Fruit fly (Drosophila melanogaster) whole organism, embryonic: ENCODE results near the gene mthl1.
A peak's percentile ranks its signal among the peaks of the same experiment; 100 is the strongest.

Source experiments
- Ada2b ChIP-seq: fragments of 200-800 bp; sonication (Bioruptor generic); IDR thresholded peaks from 2 replicates; pipeline ENCODE4 v1.3.6; 2022; ENCODE audit warnings: missing biosample characterization, missing genetic modification characterization
- Adf1 ChIP-seq: fragments of 200-800 bp; sonication (Bioruptor generic); IDR thresholded peaks from 2 replicates; pipeline ENCODE4 v1.3.6; 2022; ENCODE audit warnings: missing biosample characterization, missing genetic modification characterization
- CG11456 ChIP-seq: fragments of 200-800 bp; sonication (Bioruptor generic); IDR thresholded peaks from 3 replicates; pipeline ENCODE4 v1.3.6; 2022; ENCODE audit warnings: missing biosample characterization, missing genetic modification characterization
- CG12659 ChIP-seq: fragments of 200-800 bp; sonication (Bioruptor generic); optimal IDR thresholded peaks from 3 replicates; lab custom pipeline; 2017; ENCODE audit warnings: mild to moderate bottlenecking, missing biosample characterization, missing genetic modification reagents, missing genetic modification characterization
- CG13424 ChIP-seq: fragments of 200-800 bp; sonication (Bioruptor generic); optimal IDR thresholded peaks from 2 replicates; lab custom pipeline; 2019; ENCODE audit warnings: missing biosample characterization, mild to moderate bottlenecking, missing genetic modification characterization, moderate library complexity
- CG15514 ChIP-seq: fragments of 200-800 bp; sonication (Bioruptor generic); optimal IDR thresholded peaks from 3 replicates; lab custom pipeline; 2017; ENCODE audit warnings: missing biosample characterization, missing genetic modification characterization, mild to moderate bottlenecking, moderate library complexity, missing genetic modification reagents
- CG1603 ChIP-seq: fragments of 200-800 bp; sonication (Bioruptor generic); optimal IDR thresholded peaks from 2 replicates; lab custom pipeline; 2019; ENCODE audit warnings: missing biosample characterization, mild to moderate bottlenecking, missing genetic modification characterization, moderate library complexity
- CG16779 ChIP-seq: fragments of 200-800 bp; sonication (Bioruptor generic); IDR thresholded peaks from 2 replicates; pipeline ENCODE4 v1.3.6; 2022; ENCODE audit warnings: missing biosample characterization, missing genetic modification characterization
- CG17186 ChIP-seq: fragments of 200-800 bp; sonication (Bioruptor generic); optimal IDR thresholded peaks from 3 replicates; lab custom pipeline; 2017; ENCODE audit warnings: missing biosample characterization, missing genetic modification reagents, missing genetic modification characterization
- CG17359 ChIP-seq: fragments of 200-800 bp; sonication (Bioruptor generic); optimal IDR thresholded peaks from 3 replicates; lab custom pipeline; 2018; ENCODE audit warnings: missing biosample characterization, mild to moderate bottlenecking, missing genetic modification characterization, moderate library complexity
- CG17385 ChIP-seq: fragments of 200-800 bp; sonication (Bioruptor generic); optimal IDR thresholded peaks from 3 replicates; lab custom pipeline; 2018; ENCODE audit warnings: missing biosample characterization, mild to moderate bottlenecking, missing genetic modification characterization
- CG1832 ChIP-seq: fragments of 200-800 bp; sonication (Bioruptor generic); optimal IDR thresholded peaks from 2 replicates; lab custom pipeline; 2017; ENCODE audit warnings: missing biosample characterization, mild to moderate bottlenecking, missing genetic modification characterization, inconsistent platforms
- CG2199 ChIP-seq: fragments of 200-800 bp; sonication (Bioruptor generic); IDR thresholded peaks from 3 replicates; pipeline ENCODE4 v1.3.6; 2022; ENCODE audit warnings: missing biosample characterization, missing genetic modification characterization
- CG3065 ChIP-seq: fragments of 200-800 bp; sonication (Bioruptor generic); optimal IDR thresholded peaks from 2 replicates; lab custom pipeline; 2016; ENCODE audit warnings: missing biosample characterization, missing genetic modification characterization
- CG31365 ChIP-seq: fragments of 200-800 bp; sonication (Bioruptor generic); optimal IDR thresholded peaks from 2 replicates; lab custom pipeline; 2018; ENCODE audit warnings: missing biosample characterization, mild to moderate bottlenecking, missing genetic modification characterization
- CG32772 ChIP-seq: fragments of 200-800 bp; sonication (Bioruptor generic); IDR thresholded peaks from 2 replicates; pipeline ENCODE4 v1.3.6; 2022; ENCODE audit warnings: missing biosample characterization, missing genetic modification characterization
- CG33557 ChIP-seq: fragments of 200-800 bp; sonication (Bioruptor generic); optimal IDR thresholded peaks from 2 replicates; lab custom pipeline; 2019; ENCODE audit warnings: missing biosample characterization, mild to moderate bottlenecking, missing genetic modification characterization, moderate library complexity
- CG4404 ChIP-seq: fragments of 200-800 bp; sonication (Bioruptor generic); IDR thresholded peaks from 2 replicates; pipeline ENCODE4 v1.3.6; 2022; ENCODE audit warnings: missing biosample characterization, missing genetic modification characterization
- CG5180 ChIP-seq: fragments of 200-800 bp; sonication (Bioruptor generic); optimal IDR thresholded peaks from 3 replicates; lab custom pipeline; 2017; ENCODE audit warnings: missing biosample characterization, missing genetic modification characterization, mild to moderate bottlenecking, moderate library complexity, missing genetic modification reagents
- CG7987 ChIP-seq: fragments of 200-800 bp; sonication (Bioruptor generic); optimal IDR thresholded peaks from 2 replicates; lab custom pipeline; 2018; ENCODE audit warnings: missing biosample characterization, mild to moderate bottlenecking, missing genetic modification characterization, moderate library complexity
- CG8290 ChIP-seq, 3 experiments: fragments of 200-800 bp; sonication (Bioruptor generic); optimal IDR thresholded peaks; 2 replicates each; lab custom pipeline; 2016 to 2019; ENCODE audit warnings: missing biosample characterization in 3 of 3, missing genetic modification characterization in 3 of 3, mild to moderate bottlenecking in 2 of 3, moderate library complexity in 1 of 3
- CG8924 ChIP-seq: fragments of 200-800 bp; optimal IDR thresholded peaks from 3 replicates; lab custom pipeline; 2019; ENCODE audit warnings: missing biosample characterization, mild to moderate bottlenecking, missing genetic modification characterization, moderate library complexity
- CG8944 ChIP-seq: fragments of 200-800 bp; sonication (Bioruptor generic); optimal IDR thresholded peaks from 3 replicates; lab custom pipeline; 2016; ENCODE audit warnings: missing biosample characterization, missing genetic modification characterization
- CG9609 ChIP-seq: fragments of 200-800 bp; sonication (Bioruptor generic); optimal IDR thresholded peaks from 3 replicates; lab custom pipeline; 2016; ENCODE audit warnings: missing biosample characterization, missing genetic modification characterization
- Dek ChIP-seq: fragments of 200-800 bp; sonication (Bioruptor generic); optimal IDR thresholded peaks from 3 replicates; lab custom pipeline; 2019; ENCODE audit warnings: missing biosample characterization, mild to moderate bottlenecking, missing genetic modification characterization, moderate library complexity
- Dp ChIP-seq: fragments of 200-800 bp; sonication (Bioruptor generic); optimal IDR thresholded peaks from 2 replicates; lab custom pipeline; 2018; ENCODE audit warnings: missing biosample characterization, mild to moderate bottlenecking, missing genetic modification characterization, moderate library complexity
- E2f2 ChIP-seq: fragments of 200-800 bp; sonication (Bioruptor generic); IDR thresholded peaks from 2 replicates; pipeline ENCODE4 v1.3.6; 2022; ENCODE audit warnings: missing biosample characterization, missing genetic modification characterization
- GATAe ChIP-seq: fragments of 200-800 bp; sonication (Bioruptor generic); conservative IDR thresholded peaks from 2 replicates; pipeline ENCODE4 v1.3.6; 2022; ENCODE audit warnings: missing biosample characterization, missing genetic modification characterization
- Hr3 ChIP-seq: fragments of 200-800 bp; sonication (Bioruptor generic); optimal IDR thresholded peaks from 3 replicates; lab custom pipeline; 2016; ENCODE audit warnings: missing biosample characterization, missing genetic modification characterization
- Jarid2 ChIP-seq: fragments of 200-800 bp; sonication (Bioruptor generic); optimal IDR thresholded peaks from 3 replicates; lab custom pipeline; 2017; ENCODE audit warnings: mild to moderate bottlenecking, missing biosample characterization, missing genetic modification reagents, missing genetic modification characterization
- Lim3 ChIP-seq: fragments of 200-800 bp; sonication (Bioruptor generic); IDR thresholded peaks from 2 replicates; pipeline ENCODE4 v1.3.6; 2022; ENCODE audit warnings: missing biosample characterization, missing genetic modification characterization
- Med ChIP-seq: fragments of 200-800 bp; sonication (Bioruptor generic); peaks from one replicate; lab custom pipeline; 2016; ENCODE audit warnings: missing biosample characterization, missing genetic modification characterization, mild to moderate bottlenecking, inconsistent platforms, moderate library complexity
- Nf-YA ChIP-seq: fragments of 200-800 bp; sonication (Bioruptor generic); IDR thresholded peaks from 2 replicates; pipeline ENCODE4 v1.3.6; 2022; ENCODE audit warnings: missing biosample characterization, missing genetic modification characterization
- Side ChIP-seq: fragments of 200-800 bp; sonication (Bioruptor generic); optimal IDR thresholded peaks from 2 replicates; lab custom pipeline; 2016; ENCODE audit warnings: missing biosample characterization, missing genetic modification characterization
- Six4 ChIP-seq: fragments of 200-800 bp; sonication (Bioruptor generic); optimal IDR thresholded peaks from 2 replicates; lab custom pipeline; 2016; ENCODE audit warnings: missing biosample characterization, missing genetic modification characterization
- bowl ChIP-seq: fragments of 200-800 bp; sonication (Bioruptor generic); IDR thresholded peaks from 2 replicates; pipeline ENCODE4 v1.3.6; 2022; ENCODE audit warnings: missing biosample characterization, missing genetic modification characterization
- chinmo ChIP-seq: fragments of 200-800 bp; sonication (Bioruptor generic); IDR thresholded peaks from 4 replicates; pipeline ENCODE4 v1.3.6; 2022; ENCODE audit warnings: missing biosample characterization, missing genetic modification characterization; ENCODE audit not compliant: partially characterized antibody
- chm ChIP-seq: fragments of 200-800 bp; sonication (Bioruptor generic); IDR thresholded peaks from 2 replicates; pipeline ENCODE4 v1.3.6; 2022; ENCODE audit warnings: missing biosample characterization, missing genetic modification characterization
- ci ChIP-seq: fragments of 200-800 bp; sonication (Bioruptor generic); IDR thresholded peaks from 3 replicates; pipeline ENCODE4 v1.3.6; 2022; ENCODE audit warnings: missing biosample characterization, missing genetic modification characterization
- crol ChIP-seq: fragments of 200-800 bp; sonication (Bioruptor generic); IDR thresholded peaks from 2 replicates; pipeline ENCODE4 v1.3.6; 2022; ENCODE audit warnings: missing biosample characterization, missing genetic modification characterization
- eve ChIP-seq, 2 experiments: fragments of >200 bp; optimal IDR thresholded peaks; 2 replicates each; lab custom pipeline; 2017; ENCODE audit warnings: missing biosample characterization in 2 of 2, missing genetic modification characterization in 2 of 2
- rib ChIP-seq: fragments of 200-800 bp; sonication (Bioruptor generic); IDR thresholded peaks from 2 replicates; pipeline ENCODE4 v1.3.6; 2022; ENCODE audit warnings: missing biosample characterization, missing genetic modification characterization
- sens ChIP-seq: fragments of 200-800 bp; sonication (Bioruptor generic); peaks from one replicate; lab custom pipeline; 2016; ENCODE audit warnings: missing biosample characterization, missing genetic modification characterization
- sr ChIP-seq: fragments of 200-800 bp; sonication (Bioruptor generic); IDR thresholded peaks from 3 replicates; pipeline ENCODE4 v1.3.6; 2022; ENCODE audit warnings: missing biosample characterization, missing genetic modification characterization
- toy ChIP-seq: fragments of 200-800 bp; sonication (Bioruptor generic); IDR thresholded peaks from 2 replicates; pipeline ENCODE4 v1.3.6; 2022; ENCODE audit warnings: missing biosample characterization, missing genetic modification characterization
- trem ChIP-seq: fragments of 200-800 bp; optimal IDR thresholded peaks from 3 replicates; lab custom pipeline; 2019; ENCODE audit warnings: missing biosample characterization, mild to moderate bottlenecking, missing genetic modification characterization, moderate library complexity
- wdn ChIP-seq: fragments of 200-800 bp; sonication (Bioruptor generic); IDR thresholded peaks from 2 replicates; pipeline ENCODE4 v1.3.6; 2022; ENCODE audit warnings: missing biosample characterization, missing genetic modification characterization

Gene mthl1

dm6 chrX:16693805-16694387 is 53.1 kb downstream of the mthl1 start:
- TF ChIP-seq CG2199 (GFP tag; lab: Robert Waterston, UW) (peak; percentile 52; the same call in 1 of the 3 replicates), CG7987 (GFP tag; lab: Kevin White, UChicago) (no peak), CG11456 (GFP tag; lab: Robert Waterston, UW) (0 out of 3 replicates have a peak, but pooled peaks have one; percentile 56), trem (tag; lab: Kevin White, UChicago) (no peak), crol (GFP tag; lab: Robert Waterston, UW) (peak; percentile 80), Side (GFP tag; lab: Kevin White, UChicago) (no peak), Dek (tag; lab: Kevin White, UChicago) (no peak), CG3065 (peak; percentile 19), Med (GFP tag; lab: Kevin White, UChicago) (peak; percentile 56), CG4404 (GFP tag; lab: Robert Waterston, UW) (peak; percentile 10; the same call in 1 of the 2 replicates), CG8944 (GFP tag; lab: Kevin White, UChicago) (no peak), sens (GFP tag; lab: Kevin White, UChicago) (peak; percentile 43), CG17359 (peak; percentile 58), sr (GFP tag; lab: Robert Waterston, UW) (peak; percentile 72), Hr3 (no peak), Six4 (GFP tag; lab: Kevin White, UChicago) (no peak), CG17186 (GFP tag; lab: Kevin White, UChicago) (no peak), CG16779 (0 out of 2 replicates have a peak, but pooled peaks have one; percentile 4), CG31365 (tag; lab: Kevin White, UChicago) (peak; percentile 2), rib (GFP tag; lab: Robert Waterston, UW) (no peak), CG32772 (GFP tag; lab: Robert Waterston, UW) (peak; percentile 65), CG17385 (GFP tag; lab: Kevin White, UChicago) (no peak), Nf-YA (GFP tag; lab: Robert Waterston, UW) (no peak)

dm6 chrX:16694477-16694876 is 53.7 kb downstream of the mthl1 start:
- TF ChIP-seq wdn (GFP tag; lab: Robert Waterston, UW), result no peak
- 0 out of 2 replicates have a peak, but pooled peaks have one; percentile 4 for TF ChIP-seq Ada2b (GFP tag; lab: Robert Waterston, UW)
- no peak for TF ChIP-seq CG13424
- peak; percentile 13 for TF ChIP-seq CG1832 (GFP tag; lab: Kevin White, UChicago)
- TF ChIP-seq CG9609 (GFP tag; lab: Kevin White, UChicago), result no peak
- peak; percentile 68 for TF ChIP-seq GATAe (GFP tag; lab: Robert Waterston, UW)
- no peak for TF ChIP-seq bowl
- TF ChIP-seq crol (GFP tag; lab: Robert Waterston, UW), result peak; percentile 51
- TF ChIP-seq Lim3 (GFP tag; lab: Robert Waterston, UW), result no peak
- no peak for TF ChIP-seq toy (GFP tag; lab: Robert Waterston, UW)
- TF ChIP-seq, all 482 proteins: peak for 4

- TF ChIP-seq CG12659 (GFP tag; lab: Kevin White, UChicago) (peak; percentile 16), Dp (GFP tag; lab: Kevin White, UChicago) (peak; percentile 65), CG1603 (tag; lab: Kevin White, UChicago) (peak; percentile 19), chm (GFP tag; lab: Robert Waterston, UW) (peak; percentile 48; the same call in 1 of the 2 replicates), CG15514 (GFP tag; lab: Kevin White, UChicago) (peak; percentile 32), ci (GFP tag; lab: Robert Waterston, UW) (peak; percentile 28; the same call in 1 of the 3 replicates), CG8290 (GFP tag; optimal IDR thresholded peaks at IDR 0.05; lab: Kevin White, UChicago) (no peak), CG8290 (tag; optimal IDR thresholded peaks at IDR 0.05; lab: Kevin White, UChicago) (peak in 1 of 2 experiments; percentile 20), eve (GFP tag; optimal IDR thresholded peaks at IDR 0.05; lab: Kevin White, UChicago) (no peak), Adf1 (peak; percentile 20; the same call in 1 of the 2 replicates), bowl (no peak), CG8924 (peak; percentile 21), chinmo (GFP tag; lab: Robert Waterston, UW) (peak; percentile 65; the same call in 1 of the 4 replicates), CG33557 (GFP tag; lab: Kevin White, UChicago) (no peak), Jarid2 (GFP tag; lab: Kevin White, UChicago) (peak; percentile 74), CG5180 (GFP tag; lab: Kevin White, UChicago) (peak; percentile 24), E2f2 (GFP tag; lab: Robert Waterston, UW) (peak; percentile 67), CG17385 (GFP tag; lab: Kevin White, UChicago) (peak; percentile 32)
Measured at dm6 chrX:16694959-16695358, 54.2 kb downstream of the mthl1 start, which contains the start of gene Septin4. Gene Septin4, minus strand, starts transcription at chrX:16695173.
